Worm (Caenorhabditis elegans): ENCODE data around the gene C49C8.6.

Gene C49C8.6

ce11 chrIV:8658122-8658521, at the start of gene C49C8.6:
C49C8.6 (minus strand) TSS chrIV:8658222.
- TF ChIP-seq hlh-17 (GFP tag; optimal IDR thresholded peaks at IDR 0.05; ENCODE audit: borderline replicate concordance) (no peak), zag-1 (tag; optimal IDR thresholded peaks at IDR 0.05) (no peak), efl-3 (GFP tag; optimal IDR thresholded peaks at IDR 0.05) (no peak), zip-4 (GFP tag; optimal IDR thresholded peaks at IDR 0.05) (no peak), nhr-85 (tag) (no peak), C16A3.4 (tag; optimal IDR thresholded peaks at IDR 0.05) (no peak), aly-2 (tag; optimal IDR thresholded peaks at IDR 0.05) (no peak), grh-1 (GFP tag; IDR thresholded peaks at IDR 0.05) (no peak), F16B12.6 (tag; optimal IDR thresholded peaks at IDR 0.05) (no peak), vab-15 (tag; optimal IDR thresholded peaks at IDR 0.05) (no peak), unc-130 (tag; optimal IDR thresholded peaks at IDR 0.05) (no peak), sup-37 (GFP tag; optimal IDR thresholded peaks at IDR 0.05) (no peak), elt-3 (tag; optimal IDR thresholded peaks at IDR 0.05) (no peak), lir-3 (tag; optimal IDR thresholded peaks at IDR 0.05; ENCODE audit: poor library complexity) (no peak), lin-13 (GFP tag; optimal IDR thresholded peaks at IDR 0.05) (no peak), irx-1 (tag; optimal IDR thresholded peaks at IDR 0.05) (no peak)

- no peak for TF ChIP-seq isw-1 (GFP tag; IDR thresholded peaks at IDR 0.05)
- no peak for TF ChIP-seq egl-13 (tag; optimal IDR thresholded peaks at IDR 0.05)
- no peak for TF ChIP-seq F16B12.6 (tag; optimal IDR thresholded peaks at IDR 0.05)
- no peak for TF ChIP-seq alr-1 (tag; optimal IDR thresholded peaks at IDR 0.05; ENCODE audit: borderline replicate concordance)
- no peak for TF ChIP-seq hpl-2 (GFP tag; optimal IDR thresholded peaks at IDR 0.05)
- TF ChIP-seq Y116A8C.19 (tag; optimal IDR thresholded peaks at IDR 0.05; ENCODE audit: borderline replicate concordance) = no peak
- TF ChIP-seq aha-1 (tag; optimal IDR thresholded peaks at IDR 0.05) = no peak
- TF ChIP-seq sptf-1 (tag; optimal IDR thresholded peaks at IDR 0.05) = no peak
- TF ChIP-seq vab-15 (tag; optimal IDR thresholded peaks at IDR 0.05) = no peak
- no peak for TF ChIP-seq lin-35 (GFP tag; optimal IDR thresholded peaks at IDR 0.05)
- TF ChIP-seq blmp-1 (tag; optimal IDR thresholded peaks at IDR 0.05) = no peak
- no peak for TF ChIP-seq lin-13 (GFP tag; optimal IDR thresholded peaks at IDR 0.05)
- no peak for TF ChIP-seq fkh-4 (tag; optimal IDR thresholded peaks at IDR 0.05; ENCODE audit: borderline replicate concordance)
- no peak for TF ChIP-seq dpl-1 (GFP tag; optimal IDR thresholded peaks at IDR 0.05)
- TF ChIP-seq ceh-8 (GFP tag; optimal IDR thresholded peaks at IDR 0.05) = no peak
- TF ChIP-seq elt-3 (tag; optimal IDR thresholded peaks at IDR 0.05) = no peak
These were observed 47.5 kb upstream of the C49C8.6 start, which contains the start of gene H23L24.4 for ce11 chrIV:8705504-8705903. H23L24.4 (minus strand) TSS chrIV:8705604.

ce11 chrIV:8697436-8697835, 39.4 kb upstream of the C49C8.6 start, which contains the start of gene ttll-11:
ttll-11 (plus strand) TSS chrIV:8697736.
- TF ChIP-seq egl-13 (tag; optimal IDR thresholded peaks at IDR 0.05) = no peak
- TF ChIP-seq dpl-1 (GFP tag; optimal IDR thresholded peaks at IDR 0.05) = no peak
- no peak for TF ChIP-seq C16A3.4 (tag; optimal IDR thresholded peaks at IDR 0.05)
- TF ChIP-seq grh-1 (GFP tag; IDR thresholded peaks at IDR 0.05) = no peak
- peak; percentile 76 for TF ChIP-seq fkh-8 (tag; optimal IDR thresholded peaks at IDR 0.05)
- no peak for TF ChIP-seq aha-1 (tag; optimal IDR thresholded peaks at IDR 0.05)
- TF ChIP-seq tlp-1 (tag; optimal IDR thresholded peaks at IDR 0.05) = no peak
- TF ChIP-seq nhr-12 (tag; optimal IDR thresholded peaks at IDR 0.05) = no peak
- no peak for TF ChIP-seq lin-39 (tag; optimal IDR thresholded peaks at IDR 0.05)
- peak; percentile 31 for TF ChIP-seq nhr-71 (tag; optimal IDR thresholded peaks at IDR 0.05)
- TF ChIP-seq F16B12.6 (tag; optimal IDR thresholded peaks at IDR 0.05) = no peak
- no peak for TF ChIP-seq ets-5 (GFP tag; IDR thresholded peaks at IDR 0.05)
- TF ChIP-seq hpl-2 (GFP tag; optimal IDR thresholded peaks at IDR 0.05) = no peak
- TF ChIP-seq pqm-1 (tag; optimal IDR thresholded peaks at IDR 0.05) = no peak
- TF ChIP-seq swsn-7 (tag; optimal IDR thresholded peaks at IDR 0.05) = peak; percentile 5
- no peak for TF ChIP-seq mef-2 (tag; optimal IDR thresholded peaks at IDR 0.05)
- TF ChIP-seq hlh-17 (GFP tag; optimal IDR thresholded peaks at IDR 0.05; ENCODE audit: borderline replicate concordance) = no peak
- no peak for TF ChIP-seq pag-3 (tag; optimal IDR thresholded peaks at IDR 0.05; ENCODE audit: borderline replicate concordance, insufficient read depth)

Data from whole organism, L1 larva.